Worm (Caenorhabditis elegans) whole organism, young adult: ENCODE data around the gene srj-50.

Experiments
- F10E7.11 ChIP-seq: sonication (generic microtip); optimal IDR thresholded peaks from 2 replicates; lab custom pipeline; 2017; ENCODE audit warnings: mild to moderate bottlenecking, missing genetic modification characterization, moderate library complexity, missing compliant biosample characterization
- Y95B8A.8 ChIP-seq: fragments of 200-800 bp; sonication (Bioruptor generic); IDR thresholded peaks from 2 replicates; pipeline ENCODE4 v1.3.6; 2022; ENCODE audit warnings: missing genetic modification reagents, missing genetic modification characterization, missing compliant biosample characterization
- efl-1 ChIP-seq: fragments of 150-350 bp; optimal IDR thresholded peaks from 2 replicates; lab custom pipeline; 2014; ENCODE audit warnings: missing biosample characterization, missing genetic modification reagents, missing genetic modification characterization
- egrh-3 ChIP-seq: fragments of 200-800 bp; sonication (Bioruptor generic); IDR thresholded peaks from 2 replicates; pipeline ENCODE4 v1.3.6; 2022; ENCODE audit warnings: missing genetic modification reagents, missing genetic modification characterization, missing compliant biosample characterization
- lin-40 ChIP-seq: sonication (generic microtip); optimal IDR thresholded peaks from 2 replicates; lab custom pipeline; 2016; ENCODE audit warnings: missing genetic modification characterization, mild to moderate bottlenecking, missing compliant biosample characterization, missing genotype, missing genetic modification reagents
- pbrm-1 ChIP-seq: fragments of 200-800 bp; sonication (Bioruptor generic); IDR thresholded peaks from 2 replicates; pipeline ENCODE4 v1.3.6; 2022; ENCODE audit warnings: missing genetic modification reagents, missing genetic modification characterization, missing compliant biosample characterization
- snpc-4 ChIP-seq, 5 experiments: fragments of 150-350 bp in 1 of 5; sonication (generic microtip) in 4 of 5; optimal IDR thresholded peaks; 2 replicates each; lab custom pipeline; 2014 to 2018; ENCODE audit warnings: missing genetic modification characterization in 5 of 5, missing biosample characterization in 3 of 5, antibody characterized with exemption in 2 of 5, mild to moderate bottlenecking in 2 of 5, missing compliant biosample characterization in 2 of 5, missing genotype in 2 of 5, moderate library complexity in 2 of 5, missing genetic modification reagents in 1 of 5

ce11 chrV:2859738-2860137 lies 27.0 kb downstream of the srj-50 start, which contains the start of gene srj-54:
- TF ChIP-seq efl-1 (no peak), snpc-4 (GFP tag; optimal IDR thresholded peaks at IDR 0.05; lab: Kevin White, UChicago) (no peak), snpc-4 (tag; optimal IDR thresholded peaks at IDR 0.05; lab: Kevin White, UChicago) (no peak), lin-40 (tag; lab: Kevin White, UChicago) (no peak), pbrm-1 (GFP tag; lab: Robert Waterston, UW) (no peak), F10E7.11 (no peak), Y95B8A.8 (GFP tag; lab: Robert Waterston, UW) (no peak), egrh-3 (no peak)
